Worm (Caenorhabditis elegans) whole organism, L4 larva: Measurements from ENCODE around the gene Y77E11A.7.

Experiments used
- ZK546.5 ChIP-seq, 2 experiments: sonication (generic microtip); optimal IDR thresholded peaks; 2 replicates each; lab custom pipeline; 2017; ENCODE audit warnings: missing biosample characterization in 2 of 2, missing genetic modification characterization in 2 of 2
- attf-4 ChIP-seq: sonication (generic microtip); optimal IDR thresholded peaks from 3 replicates; lab custom pipeline; 2017; ENCODE audit warnings: missing biosample characterization, missing genetic modification characterization
- ceh-20 ChIP-seq: fragments of 200-800 bp; sonication (Bioruptor generic); IDR thresholded peaks from 2 replicates; pipeline ENCODE4 v1.3.6; 2022; ENCODE audit warnings: missing genetic modification reagents, missing genetic modification characterization, missing compliant biosample characterization
- egl-27 ChIP-seq: sonication (generic microtip); optimal IDR thresholded peaks from 3 replicates; lab custom pipeline; 2017; ENCODE audit warnings: missing biosample characterization, missing genetic modification reagents, missing genetic modification characterization
- fos-1 ChIP-seq: fragments of 150-350 bp; optimal IDR thresholded peaks from 2 replicates; lab custom pipeline; 2014; ENCODE audit warnings: missing biosample characterization, missing genetic modification characterization
- lin-38 ChIP-seq: fragments of 200-800 bp; sonication (Bioruptor generic); IDR thresholded peaks from 2 replicates; pipeline ENCODE4 v1.3.6; 2022; ENCODE audit warnings: missing genetic modification reagents, missing genetic modification characterization, missing compliant biosample characterization
- lin-39 ChIP-seq: fragments of 150-350 bp; optimal IDR thresholded peaks from 2 replicates; lab custom pipeline; 2014; ENCODE audit warnings: missing biosample characterization, missing genetic modification reagents, missing genetic modification characterization
- madf-9 ChIP-seq: fragments of 200-800 bp; sonication (Bioruptor generic); conservative IDR thresholded peaks from 2 replicates; pipeline ENCODE4 v1.3.6; 2022; ENCODE audit warnings: missing genetic modification reagents, missing genetic modification characterization, missing compliant biosample characterization
- nhr-6 ChIP-seq: fragments of 150-350 bp; optimal IDR thresholded peaks from 2 replicates; lab custom pipeline; 2014; ENCODE audit warnings: missing biosample characterization, missing genetic modification characterization
- nhr-76 ChIP-seq: fragments of 150-350 bp; optimal IDR thresholded peaks from 2 replicates; lab custom pipeline; 2014; ENCODE audit warnings: missing biosample characterization, missing genetic modification characterization
- pha-4 ChIP-seq, 2 experiments: fragments of 150-350 bp in 1 of 2; fragments of 200-800 bp in 1 of 2; sonication (Bioruptor generic) in 1 of 2; IDR thresholded peaks in 1 of 2; optimal IDR thresholded peaks in 1 of 2; 2 replicates each; pipeline versions ENCODE4 v1.3.6 to Lab custom; 2014 to 2022; ENCODE audit warnings: missing genetic modification characterization in 2 of 2, missing genetic modification reagents in 2 of 2, missing biosample characterization in 1 of 2, missing compliant biosample characterization in 1 of 2
- unc-39 ChIP-seq: sonication (generic microtip); optimal IDR thresholded peaks from 2 replicates; lab custom pipeline; 2017; ENCODE audit warnings: missing biosample characterization, missing genetic modification characterization
- unc-62 ChIP-seq, 3 experiments: fragments of 150-350 bp in 1 of 3; sonication (generic microtip); optimal IDR thresholded peaks in 2 of 3; peaks in 1 of 3; 1 replicate in 1 of 3; 2 replicates in 2 of 3; lab custom pipeline; 2014 to 2017; ENCODE audit warnings: missing biosample characterization in 3 of 3, missing genetic modification characterization in 3 of 3, missing genetic modification reagents in 3 of 3, missing genotype in 1 of 3
- ztf-11 ChIP-seq: fragments of 150-350 bp; optimal IDR thresholded peaks from 2 replicates; lab custom pipeline; 2014; ENCODE audit warnings: missing biosample characterization, missing genetic modification characterization

DNA sequence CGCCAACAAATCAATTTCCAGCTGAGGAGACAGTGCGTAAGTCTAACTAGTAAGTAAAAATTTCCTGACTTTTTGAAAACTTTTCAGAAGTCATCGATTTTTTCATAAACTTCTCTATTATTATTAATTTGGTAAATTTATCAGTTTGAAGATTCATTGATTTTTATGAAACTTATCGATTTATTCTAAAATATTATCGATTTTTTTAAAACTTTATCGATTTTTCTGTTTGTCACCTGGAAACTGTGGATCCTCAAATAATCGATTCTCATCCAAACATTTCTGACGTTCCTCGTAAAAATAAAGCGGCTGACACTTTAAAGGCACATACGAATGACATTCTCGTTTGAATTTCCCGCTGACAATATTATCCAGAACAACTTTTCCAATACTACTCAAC lies 14.3 kb upstream of the Y77E11A.7 start:
- TF ChIP-seq unc-39 (tag; lab: Kevin White, UChicago) (no peak), lin-39 (tag; lab: Kevin White, UChicago) (no peak), egl-27 (tag; lab: Kevin White, UChicago) (no peak), fos-1 (tag; lab: Kevin White, UChicago) (no peak), lin-38 (GFP tag; lab: Robert Waterston, UW) (no peak), madf-9 (GFP tag; lab: Robert Waterston, UW) (no peak), nhr-76 (tag; lab: Kevin White, UChicago) (no peak), ceh-20 (GFP tag; lab: Robert Waterston, UW) (no peak), ztf-11 (no peak), nhr-6 (tag; lab: Kevin White, UChicago) (no peak), pha-4 (GFP tag; IDR thresholded peaks at IDR 0.05; lab: Robert Waterston, UW) (no peak), pha-4 (tag; optimal IDR thresholded peaks at IDR 0.05; lab: Kevin White, UChicago) (no peak), ZK546.5 (tag; optimal IDR thresholded peaks at IDR 0.05; lab: Kevin White, UChicago) (no peak), unc-62 (GFP tag; optimal IDR thresholded peaks at IDR 0.05 in 1 of 2; lab: Kevin White, UChicago) (no peak), unc-62 (tag; optimal IDR thresholded peaks at IDR 0.05; lab: Kevin White, UChicago) (no peak), attf-4 (tag; lab: Kevin White, UChicago) (no peak)
